Fruit fly (Drosophila melanogaster) whole organism, embryonic: Measurements from ENCODE around the gene CG8159.

ENCODE experiments used
- CG32532 ChIP-seq: fragments of 200-800 bp; sonication (Bioruptor generic); IDR thresholded peaks from 2 replicates; pipeline ENCODE4 v1.3.6; 2022; ENCODE audit warnings: missing biosample characterization, missing genetic modification characterization
- Ets65A ChIP-seq: fragments of 200-800 bp; sonication (Bioruptor generic); peaks from one replicate; lab custom pipeline; 2016; ENCODE audit warnings: missing biosample characterization, missing genetic modification characterization
- jigr1 ChIP-seq: fragments of 200-800 bp; sonication (Bioruptor generic); IDR thresholded peaks from 3 replicates; pipeline ENCODE4 v1.3.6; 2022; ENCODE audit warnings: missing biosample characterization, missing genetic modification characterization

dm6 chr3R:8744198-8744597 lies 17.5 kb downstream of the CG8159 start:
- TF ChIP-seq Ets65A (no peak), CG32532 (GFP tag; lab: Robert Waterston, UW) (peak; percentile 62; the same call in 1 of the 2 replicates), jigr1 (GFP tag; lab: Robert Waterston, UW) (no peak)
